Fruit fly (Drosophila melanogaster): ENCODE data around the gene CG12025.

- no peak for TF ChIP-seq phol (tag; optimal IDR thresholded peaks at IDR 0.05)
- TF ChIP-seq Fer1 (GFP tag; optimal IDR thresholded peaks at IDR 0.05) = no peak
- no peak for TF ChIP-seq rib (GFP tag; IDR thresholded peaks at IDR 0.05)
- no peak for TF ChIP-seq HmgD (GFP tag; optimal IDR thresholded peaks at IDR 0.05)
- TF ChIP-seq cato (GFP tag; optimal IDR thresholded peaks at IDR 0.05; ENCODE audit: borderline replicate concordance) = no peak
- no peak for TF ChIP-seq D19B (GFP tag; optimal IDR thresholded peaks at IDR 0.05)
These were observed 37.3 kb upstream of the CG12025 start for dm6 chr3L:1827809-1828371.
